In the genomic region with DNA sequence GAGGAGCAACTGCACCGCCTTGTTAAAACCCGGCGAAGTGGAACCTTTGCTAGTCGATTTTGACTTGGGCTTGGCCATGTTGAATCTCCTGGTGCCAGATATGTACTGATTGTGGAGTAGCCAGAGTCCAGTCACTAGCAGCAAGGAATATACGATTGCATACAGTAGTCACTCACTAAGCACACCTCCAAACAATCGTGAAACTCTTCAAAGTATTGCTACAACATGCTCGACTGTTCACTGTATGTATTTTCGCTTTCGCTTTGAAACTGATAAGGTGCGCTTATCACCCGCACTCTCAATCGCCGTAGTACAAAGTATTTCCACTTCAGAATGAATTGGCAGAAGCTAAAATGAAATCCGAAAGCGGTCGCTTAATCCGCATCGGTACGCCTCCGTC, we compare ENCODE assay signal across 1 fruit fly cellular context.
TF ChIP-seq lines count a peak whose summit lies in the region.

No protein-coding gene starts in this region.

TF ChIP-seq in whole organism, embryonic, 481 proteins besides CTCF, POLR2A, EP300 and RAD21 (continued from another document):
- TF ChIP-seq Neu2 (GFP tag; optimal IDR thresholded peaks at IDR 0.05; lab: Kevin White, UChicago; ENCODE audit: borderline replicate concordance) (no peak), Awh (GFP tag; IDR thresholded peaks at IDR 0.05; lab: Robert Waterston, UW) (peak; percentile 53; the same call in 1 of the 2 replicates), aop (GFP tag; IDR thresholded peaks at IDR 0.05; lab: Robert Waterston, UW) (peak; percentile 66)
